Worm (Caenorhabditis elegans): ENCODE results near the gene srxa-8.

The srxa-8 gene

ce11 chrX:13324326-13324725, 15.7 kb upstream of the srxa-8 start:
- TF ChIP-seq scrt-1 (GFP tag; IDR thresholded peaks at IDR 0.05) (no peak), F13C5.2 (tag; optimal IDR thresholded peaks at IDR 0.05) (no peak), hmg-4 (GFP tag; optimal IDR thresholded peaks at IDR 0.05) (no peak), tra-4 (tag; optimal IDR thresholded peaks at IDR 0.05) (no peak), ceh-36 (tag; optimal IDR thresholded peaks at IDR 0.05) (no peak), B0310.2 (tag; optimal IDR thresholded peaks at IDR 0.05) (no peak), ama-1 (optimal IDR thresholded peaks at IDR 0.05) (no peak), tbx-37 (GFP tag; conservative IDR thresholded peaks at IDR 0.05) (no peak), sea-1 (GFP tag; conservative IDR thresholded peaks at IDR 0.05) (no peak), hmbx-1 (tag; optimal IDR thresholded peaks at IDR 0.05) (no peak), hnd-1 (tag; optimal IDR thresholded peaks at IDR 0.05) (no peak), aly-1 (tag; optimal IDR thresholded peaks at IDR 0.05) (no peak), pes-1 (GFP tag; IDR thresholded peaks at IDR 0.05) (no peak), ceh-13 (GFP tag; optimal IDR thresholded peaks at IDR 0.05) (no peak), ets-7 (tag; optimal IDR thresholded peaks at IDR 0.05) (no peak), flt-1 (GFP tag; IDR thresholded peaks at IDR 0.05) (no peak)

ce11 chrX:13323697-13324096, 15.1 kb upstream of the srxa-8 start:
- TF ChIP-seq tbx-11 (GFP tag; IDR thresholded peaks at IDR 0.05) (no peak), hnd-1 (tag; optimal IDR thresholded peaks at IDR 0.05) (no peak), F13C5.2 (tag; optimal IDR thresholded peaks at IDR 0.05) (no peak), hmbx-1 (tag; optimal IDR thresholded peaks at IDR 0.05) (no peak), ama-1 (optimal IDR thresholded peaks at IDR 0.05) (no peak), tra-4 (tag; optimal IDR thresholded peaks at IDR 0.05) (no peak), tbx-37 (GFP tag; conservative IDR thresholded peaks at IDR 0.05) (no peak), B0310.2 (tag; optimal IDR thresholded peaks at IDR 0.05) (no peak), pes-1 (GFP tag; IDR thresholded peaks at IDR 0.05) (no peak), ceh-13 (GFP tag; optimal IDR thresholded peaks at IDR 0.05) (no peak), sea-1 (GFP tag; conservative IDR thresholded peaks at IDR 0.05) (no peak), ceh-36 (tag; optimal IDR thresholded peaks at IDR 0.05) (no peak), hmg-4 (GFP tag; optimal IDR thresholded peaks at IDR 0.05) (no peak), scrt-1 (GFP tag; IDR thresholded peaks at IDR 0.05) (no peak), flt-1 (GFP tag; IDR thresholded peaks at IDR 0.05) (no peak), aly-1 (tag; optimal IDR thresholded peaks at IDR 0.05) (no peak), ets-7 (tag; optimal IDR thresholded peaks at IDR 0.05) (no peak)

- TF ChIP-seq flt-1 (GFP tag; IDR thresholded peaks at IDR 0.05) (no peak), F13C5.2 (tag; optimal IDR thresholded peaks at IDR 0.05) (no peak), B0310.2 (tag; optimal IDR thresholded peaks at IDR 0.05) (no peak), tra-4 (tag; optimal IDR thresholded peaks at IDR 0.05) (no peak), tbx-37 (GFP tag; conservative IDR thresholded peaks at IDR 0.05) (no peak), hmbx-1 (tag; optimal IDR thresholded peaks at IDR 0.05) (no peak), ceh-36 (tag; optimal IDR thresholded peaks at IDR 0.05) (no peak), pes-1 (GFP tag; IDR thresholded peaks at IDR 0.05) (no peak), ets-7 (tag; optimal IDR thresholded peaks at IDR 0.05) (no peak), ceh-13 (GFP tag; optimal IDR thresholded peaks at IDR 0.05) (no peak), sea-1 (GFP tag; conservative IDR thresholded peaks at IDR 0.05) (no peak), ama-1 (optimal IDR thresholded peaks at IDR 0.05) (no peak)
Observed at ce11 chrX:13322886-13323285, 14.2 kb upstream of the srxa-8 start, which contains the start of gene F46G10.2. F46G10.2 (plus strand) TSS chrX:13322963.

- TF ChIP-seq B0310.2 (tag; optimal IDR thresholded peaks at IDR 0.05): no peak
- no peak for TF ChIP-seq scrt-1 (GFP tag; IDR thresholded peaks at IDR 0.05)
- no peak for TF ChIP-seq tra-4 (tag; optimal IDR thresholded peaks at IDR 0.05)
- no peak for TF ChIP-seq pes-1 (GFP tag; IDR thresholded peaks at IDR 0.05)
- TF ChIP-seq ama-1 (optimal IDR thresholded peaks at IDR 0.05): no peak
- no peak for TF ChIP-seq ceh-13 (GFP tag; optimal IDR thresholded peaks at IDR 0.05)
- TF ChIP-seq sea-1 (GFP tag; conservative IDR thresholded peaks at IDR 0.05): no peak
- no peak for TF ChIP-seq hnd-1 (tag; optimal IDR thresholded peaks at IDR 0.05)
- no peak for TF ChIP-seq flt-1 (GFP tag; IDR thresholded peaks at IDR 0.05)
- no peak for TF ChIP-seq F13C5.2 (tag; optimal IDR thresholded peaks at IDR 0.05)
- no peak for TF ChIP-seq aly-1 (tag; optimal IDR thresholded peaks at IDR 0.05)
Observed at ce11 chrX:13320575-13320974, 11.9 kb upstream of the srxa-8 start.

ce11 chrX:13318316-13318715, 9.7 kb upstream of the srxa-8 start:
- TF ChIP-seq hmbx-1 (tag; optimal IDR thresholded peaks at IDR 0.05) (no peak), hnd-1 (tag; optimal IDR thresholded peaks at IDR 0.05) (no peak), sea-1 (GFP tag; conservative IDR thresholded peaks at IDR 0.05) (no peak), pes-1 (GFP tag; IDR thresholded peaks at IDR 0.05) (no peak), tbx-37 (GFP tag; conservative IDR thresholded peaks at IDR 0.05) (no peak), tra-4 (tag; optimal IDR thresholded peaks at IDR 0.05) (no peak), B0310.2 (tag; optimal IDR thresholded peaks at IDR 0.05) (no peak), tbx-11 (GFP tag; IDR thresholded peaks at IDR 0.05) (no peak), ets-7 (tag; optimal IDR thresholded peaks at IDR 0.05) (no peak), ceh-36 (tag; optimal IDR thresholded peaks at IDR 0.05) (no peak), F13C5.2 (tag; optimal IDR thresholded peaks at IDR 0.05) (no peak), scrt-1 (GFP tag; IDR thresholded peaks at IDR 0.05) (no peak), ceh-13 (GFP tag; optimal IDR thresholded peaks at IDR 0.05) (no peak), ama-1 (optimal IDR thresholded peaks at IDR 0.05) (no peak), flt-1 (GFP tag; IDR thresholded peaks at IDR 0.05) (no peak), aly-1 (tag; optimal IDR thresholded peaks at IDR 0.05) (no peak), hmg-4 (GFP tag; optimal IDR thresholded peaks at IDR 0.05) (no peak)

- TF ChIP-seq F13C5.2 (tag; optimal IDR thresholded peaks at IDR 0.05) (no peak), tbx-11 (GFP tag; IDR thresholded peaks at IDR 0.05) (no peak), ceh-13 (GFP tag; optimal IDR thresholded peaks at IDR 0.05) (no peak), sea-1 (GFP tag; conservative IDR thresholded peaks at IDR 0.05) (no peak), B0310.2 (tag; optimal IDR thresholded peaks at IDR 0.05) (no peak), hnd-1 (tag; optimal IDR thresholded peaks at IDR 0.05) (no peak), aly-1 (tag; optimal IDR thresholded peaks at IDR 0.05) (no peak), hmg-4 (GFP tag; optimal IDR thresholded peaks at IDR 0.05) (no peak), ets-7 (tag; optimal IDR thresholded peaks at IDR 0.05) (no peak), ama-1 (optimal IDR thresholded peaks at IDR 0.05) (no peak), pes-1 (GFP tag; IDR thresholded peaks at IDR 0.05) (no peak), tra-4 (tag; optimal IDR thresholded peaks at IDR 0.05) (no peak), hmbx-1 (tag; optimal IDR thresholded peaks at IDR 0.05) (no peak), scrt-1 (GFP tag; IDR thresholded peaks at IDR 0.05) (no peak), flt-1 (GFP tag; IDR thresholded peaks at IDR 0.05) (no peak), tbx-37 (GFP tag; conservative IDR thresholded peaks at IDR 0.05) (no peak), ceh-36 (tag; optimal IDR thresholded peaks at IDR 0.05) (no peak)
Observed at ce11 chrX:13317532-13317931, 8.9 kb upstream of the srxa-8 start.

- TF ChIP-seq ceh-13 (GFP tag; optimal IDR thresholded peaks at IDR 0.05) (no peak), tra-4 (tag; optimal IDR thresholded peaks at IDR 0.05) (no peak), hmbx-1 (tag; optimal IDR thresholded peaks at IDR 0.05) (no peak), tbx-37 (GFP tag; conservative IDR thresholded peaks at IDR 0.05) (no peak), hmg-4 (GFP tag; optimal IDR thresholded peaks at IDR 0.05) (no peak), flt-1 (GFP tag; IDR thresholded peaks at IDR 0.05) (no peak), ets-7 (tag; optimal IDR thresholded peaks at IDR 0.05) (no peak), tbx-11 (GFP tag; IDR thresholded peaks at IDR 0.05) (no peak), hnd-1 (tag; optimal IDR thresholded peaks at IDR 0.05) (no peak), F13C5.2 (tag; optimal IDR thresholded peaks at IDR 0.05) (no peak), ama-1 (optimal IDR thresholded peaks at IDR 0.05) (no peak), sea-1 (GFP tag; conservative IDR thresholded peaks at IDR 0.05) (no peak), pes-1 (GFP tag; IDR thresholded peaks at IDR 0.05) (no peak), B0310.2 (tag; optimal IDR thresholded peaks at IDR 0.05) (no peak), ceh-36 (tag; optimal IDR thresholded peaks at IDR 0.05) (no peak), scrt-1 (GFP tag; IDR thresholded peaks at IDR 0.05) (no peak), aly-1 (tag; optimal IDR thresholded peaks at IDR 0.05) (no peak)
Observed at ce11 chrX:13315093-13315492, 6.4 kb upstream of the srxa-8 start.

Data from whole organism, early embryonic.